Worm (Caenorhabditis elegans): ENCODE measurements around the gene kin-4.

- no peak for TF ChIP-seq unc-62 (GFP tag; optimal IDR thresholded peaks at IDR 0.05)
- no peak for TF ChIP-seq ama-1 (optimal IDR thresholded peaks at IDR 0.05)
- TF ChIP-seq ama-1 (GFP tag; optimal IDR thresholded peaks at IDR 0.05) = no peak
- no peak for TF ChIP-seq hmg-20 (GFP tag; IDR thresholded peaks at IDR 0.05)
- no peak for TF ChIP-seq repo-1 (tag; optimal IDR thresholded peaks at IDR 0.05)
- no peak for TF ChIP-seq F57C9.4 (tag; optimal IDR thresholded peaks at IDR 0.05)
- no peak for TF ChIP-seq sea-2 (GFP tag; IDR thresholded peaks at IDR 0.05)
- no peak for TF ChIP-seq mes-4 (tag; optimal IDR thresholded peaks at IDR 0.05)
- no peak for TF ChIP-seq dpl-1 (GFP tag; optimal IDR thresholded peaks at IDR 0.05)
- TF ChIP-seq hlh-26 (GFP tag; conservative IDR thresholded peaks at IDR 0.05) = no peak
- no peak for TF ChIP-seq fkh-3 (tag; optimal IDR thresholded peaks at IDR 0.05)
- TF ChIP-seq ccch-3 (GFP tag; optimal IDR thresholded peaks at IDR 0.05) = no peak
- TF ChIP-seq efl-1 (GFP tag; optimal IDR thresholded peaks at IDR 0.05) = no peak
- no peak for TF ChIP-seq hsf-1 (GFP tag; IDR thresholded peaks at IDR 0.05)
Observed at ce11 chrIV:11425442-11425841, at the start of gene kin-4.
